Fruit fly (Drosophila melanogaster) whole organism, embryonic: ENCODE data around the gene AlaRS-m.

Experiments used
- CG10274 ChIP-seq: fragments of 200-800 bp; sonication (Bioruptor generic); optimal IDR thresholded peaks from 3 replicates; lab custom pipeline; 2017; ENCODE audit warnings: missing biosample characterization, mild to moderate bottlenecking, missing genetic modification characterization
- CG10366 ChIP-seq: fragments of 200-800 bp; sonication (Bioruptor generic); IDR thresholded peaks from 2 replicates; pipeline ENCODE4 v1.3.6; 2022; ENCODE audit warnings: missing biosample characterization, missing genetic modification characterization
- CG11398 ChIP-seq: fragments of 200-800 bp; sonication (Bioruptor generic); optimal IDR thresholded peaks from 2 replicates; lab custom pipeline; 2016; ENCODE audit warnings: missing biosample characterization, missing genetic modification characterization
- CG11696 ChIP-seq: fragments of 200-800 bp; sonication (Bioruptor generic); IDR thresholded peaks from 2 replicates; pipeline ENCODE4 v1.3.6; 2022; ENCODE audit warnings: missing biosample characterization, missing genetic modification characterization
- CG13296 ChIP-seq: fragments of 200-800 bp; sonication (Bioruptor generic); optimal IDR thresholded peaks from 3 replicates; lab custom pipeline; 2018; ENCODE audit warnings: missing biosample characterization, mild to moderate bottlenecking, missing genetic modification characterization
- CG13624 ChIP-seq: fragments of 200-800 bp; sonication (Bioruptor generic); optimal IDR thresholded peaks from 2 replicates; lab custom pipeline; 2016; ENCODE audit warnings: missing biosample characterization, missing genetic modification characterization
- CG14441 ChIP-seq: fragments of 200-800 bp; sonication (Bioruptor generic); IDR thresholded peaks from 2 replicates; pipeline ENCODE4 v1.3.6; 2022; ENCODE audit warnings: missing biosample characterization, missing genetic modification characterization
- CG15073 ChIP-seq: fragments of 200-800 bp; sonication (Bioruptor generic); optimal IDR thresholded peaks from 2 replicates; lab custom pipeline; 2016; ENCODE audit warnings: missing biosample characterization, missing genetic modification characterization
- CG17568 ChIP-seq: fragments of 200-800 bp; sonication (Bioruptor generic); optimal IDR thresholded peaks from 2 replicates; lab custom pipeline; 2018; ENCODE audit warnings: missing biosample characterization, mild to moderate bottlenecking, missing genetic modification characterization, moderate library complexity
- CG18011 ChIP-seq: fragments of 200-800 bp; sonication (Bioruptor generic); optimal IDR thresholded peaks from 2 replicates; lab custom pipeline; 2017; ENCODE audit warnings: missing biosample characterization, missing genetic modification characterization, mild to moderate bottlenecking, moderate library complexity, missing genotype
- CG2120 ChIP-seq: fragments of 200-800 bp; sonication (Bioruptor generic); optimal IDR thresholded peaks from 3 replicates; lab custom pipeline; 2016; ENCODE audit warnings: missing biosample characterization, missing genetic modification characterization
- CG2202 ChIP-seq: fragments of 200-800 bp; sonication (Bioruptor generic); optimal IDR thresholded peaks from 2 replicates; lab custom pipeline; 2018; ENCODE audit warnings: missing biosample characterization, mild to moderate bottlenecking, missing genetic modification characterization
- CG3065 ChIP-seq: fragments of 200-800 bp; sonication (Bioruptor generic); optimal IDR thresholded peaks from 2 replicates; lab custom pipeline; 2016; ENCODE audit warnings: missing biosample characterization, missing genetic modification characterization
- CG32767 ChIP-seq: fragments of 200-800 bp; sonication (Bioruptor generic); IDR thresholded peaks from 2 replicates; pipeline ENCODE4 v1.3.6; 2022; ENCODE audit warnings: missing biosample characterization, missing genetic modification characterization
- CG7786 ChIP-seq: fragments of 200-800 bp; sonication (Bioruptor generic); optimal IDR thresholded peaks from 2 replicates; lab custom pipeline; 2016; ENCODE audit warnings: missing biosample characterization, missing genetic modification characterization
- CG8290 ChIP-seq, 3 experiments: fragments of 200-800 bp; sonication (Bioruptor generic); optimal IDR thresholded peaks; 2 replicates each; lab custom pipeline; 2016 to 2019; ENCODE audit warnings: missing biosample characterization in 3 of 3, missing genetic modification characterization in 3 of 3, mild to moderate bottlenecking in 2 of 3, moderate library complexity in 1 of 3
- CoRest ChIP-seq: fragments of 200-800 bp; sonication (Bioruptor generic); optimal IDR thresholded peaks from 3 replicates; lab custom pipeline; 2018; ENCODE audit warnings: missing biosample characterization, mild to moderate bottlenecking, missing genetic modification characterization, moderate library complexity
- Dek ChIP-seq: fragments of 200-800 bp; sonication (Bioruptor generic); optimal IDR thresholded peaks from 3 replicates; lab custom pipeline; 2019; ENCODE audit warnings: missing biosample characterization, mild to moderate bottlenecking, missing genetic modification characterization, moderate library complexity
- Dll ChIP-seq: fragments of 200-800 bp; sonication (Bioruptor generic); IDR thresholded peaks from 4 replicates; pipeline ENCODE4 v1.3.6; 2022; ENCODE audit warnings: missing biosample characterization, missing genetic modification characterization; ENCODE audit not compliant: partially characterized antibody
- Dref ChIP-seq: fragments of 200-800 bp; sonication (Bioruptor generic); IDR thresholded peaks from 2 replicates; pipeline ENCODE4 v1.3.6; 2022; ENCODE audit warnings: missing biosample characterization, missing genetic modification characterization
- E2f2 ChIP-seq: fragments of 200-800 bp; sonication (Bioruptor generic); IDR thresholded peaks from 2 replicates; pipeline ENCODE4 v1.3.6; 2022; ENCODE audit warnings: missing biosample characterization, missing genetic modification characterization
- Gug ChIP-seq: fragments of 200-800 bp; sonication (Bioruptor generic); IDR thresholded peaks from 4 replicates; pipeline ENCODE4 v1.3.6; 2022; ENCODE audit warnings: missing biosample characterization, missing genetic modification characterization
- H15 ChIP-seq: fragments of 200-800 bp; sonication (Bioruptor generic); IDR thresholded peaks from 3 replicates; pipeline ENCODE4 v1.3.6; 2022; ENCODE audit warnings: missing biosample characterization, missing genetic modification characterization
- NFAT ChIP-seq: fragments of 200-800 bp; sonication (Bioruptor generic); IDR thresholded peaks from 2 replicates; pipeline ENCODE4 v1.3.6; 2022; ENCODE audit warnings: missing biosample characterization, missing genetic modification characterization
- NK7.1 ChIP-seq: fragments of 200-800 bp; sonication (Bioruptor generic); optimal IDR thresholded peaks from 3 replicates; lab custom pipeline; 2016; ENCODE audit warnings: missing biosample characterization, missing genetic modification characterization
- Scr ChIP-seq: fragments of 200-800 bp; sonication (Bioruptor generic); IDR thresholded peaks from 2 replicates; pipeline ENCODE4 v1.3.6; 2022; ENCODE audit warnings: missing biosample characterization, missing genetic modification characterization; ENCODE audit not compliant: partially characterized antibody
- Sry-β ChIP-seq: fragments of 200-800 bp; sonication (Bioruptor generic); optimal IDR thresholded peaks from 2 replicates; lab custom pipeline; 2018; ENCODE audit warnings: missing biosample characterization, mild to moderate bottlenecking, missing genetic modification characterization, moderate library complexity
- Stat92E ChIP-seq, 3 experiments: fragments of >200 bp in 2 of 3; fragments of 200-800 bp in 1 of 3; sonication (Bioruptor generic) in 1 of 3; optimal IDR thresholded peaks; 2 replicates each; lab custom pipeline; 2017 to 2019; ENCODE audit warnings: missing biosample characterization in 3 of 3, missing genetic modification characterization in 3 of 3, mild to moderate bottlenecking in 1 of 3, moderate library complexity in 1 of 3
- TFAM ChIP-seq: fragments of 200-800 bp; sonication (Bioruptor generic); optimal IDR thresholded peaks from 2 replicates; lab custom pipeline; 2017; ENCODE audit warnings: missing biosample characterization, missing genetic modification characterization, inconsistent platforms
- Usf ChIP-seq: fragments of 200-800 bp; sonication (Bioruptor generic); optimal IDR thresholded peaks from 2 replicates; lab custom pipeline; 2017; ENCODE audit warnings: missing genotype, missing biosample characterization, missing genetic modification characterization
- cwo ChIP-seq: fragments of 200-800 bp; sonication (Bioruptor generic); optimal IDR thresholded peaks from 3 replicates; lab custom pipeline; 2017; ENCODE audit warnings: missing biosample characterization, missing genetic modification characterization, mild to moderate bottlenecking, moderate library complexity, missing genetic modification reagents
- ems ChIP-seq: fragments of 200-800 bp; sonication (Bioruptor generic); optimal IDR thresholded peaks from 3 replicates; lab custom pipeline; 2016; ENCODE audit warnings: missing biosample characterization, missing genetic modification characterization
- ewg ChIP-seq: fragments of 200-800 bp; sonication (Bioruptor generic); optimal IDR thresholded peaks from 3 replicates; lab custom pipeline; 2017; ENCODE audit warnings: mild to moderate bottlenecking, missing biosample characterization, missing genetic modification reagents, missing genetic modification characterization
- fd3F ChIP-seq: fragments of 200-800 bp; sonication (Bioruptor generic); optimal IDR thresholded peaks from 2 replicates; lab custom pipeline; 2018; ENCODE audit warnings: missing biosample characterization, mild to moderate bottlenecking, missing genetic modification characterization, moderate library complexity
- her ChIP-seq: fragments of 200-800 bp; sonication (Bioruptor generic); optimal IDR thresholded peaks from 2 replicates; lab custom pipeline; 2016; ENCODE audit warnings: missing biosample characterization, missing genetic modification characterization
- ind ChIP-seq: fragments of 200-800 bp; sonication (Bioruptor generic); optimal IDR thresholded peaks from 3 replicates; lab custom pipeline; 2016; ENCODE audit warnings: missing biosample characterization, missing genetic modification characterization
- knrl ChIP-seq: fragments of 200-800 bp; sonication (Bioruptor generic); IDR thresholded peaks from 3 replicates; pipeline ENCODE4 v1.3.6; 2022; ENCODE audit warnings: missing biosample characterization, missing genetic modification characterization; ENCODE audit not compliant: partially characterized antibody
- maf-S ChIP-seq: fragments of 200-800 bp; sonication (Bioruptor generic); optimal IDR thresholded peaks from 2 replicates; lab custom pipeline; 2016; ENCODE audit warnings: missing biosample characterization, missing genetic modification characterization
- nerfin-1 ChIP-seq: fragments of 200-800 bp; sonication (Bioruptor generic); optimal IDR thresholded peaks from 3 replicates; lab custom pipeline; 2019; ENCODE audit warnings: missing biosample characterization, mild to moderate bottlenecking, missing genetic modification characterization, moderate library complexity
- onecut ChIP-seq: fragments of 200-800 bp; sonication (Bioruptor generic); IDR thresholded peaks from 2 replicates; pipeline ENCODE4 v1.3.6; 2022; ENCODE audit warnings: missing biosample characterization, missing genetic modification characterization
- phol ChIP-seq: fragments of 200-800 bp; sonication (Bioruptor generic); optimal IDR thresholded peaks from 3 replicates; lab custom pipeline; 2018; ENCODE audit warnings: missing biosample characterization, mild to moderate bottlenecking, missing genetic modification characterization, moderate library complexity
- pnt ChIP-seq: fragments of 200-800 bp; sonication (Bioruptor generic); optimal IDR thresholded peaks from 3 replicates; lab custom pipeline; 2016; ENCODE audit warnings: missing biosample characterization, missing genetic modification characterization
- ro ChIP-seq: fragments of 200-800 bp; sonication (Bioruptor generic); IDR thresholded peaks from 2 replicates; pipeline ENCODE4 v1.3.6; 2022; ENCODE audit warnings: missing biosample characterization, missing genetic modification characterization
- salm ChIP-seq: fragments of 200-800 bp; sonication (Bioruptor generic); optimal IDR thresholded peaks from 2 replicates; lab custom pipeline; 2018; ENCODE audit warnings: missing biosample characterization, mild to moderate bottlenecking, missing genetic modification characterization
- sc ChIP-seq, 3 experiments: fragments of >200 bp in 2 of 3; fragments of 200-800 bp in 1 of 3; sonication (Bioruptor generic) in 1 of 3; optimal IDR thresholded peaks; 2 replicates in 2 of 3; 3 replicates in 1 of 3; lab custom pipeline; 2017; ENCODE audit warnings: mild to moderate bottlenecking in 1 of 3, missing biosample characterization in 1 of 3, missing genetic modification characterization in 1 of 3, missing genetic modification reagents in 1 of 3
- sd ChIP-seq: fragments of 200-800 bp; sonication (Bioruptor generic); optimal IDR thresholded peaks from 3 replicates; lab custom pipeline; 2018; ENCODE audit warnings: missing biosample characterization, mild to moderate bottlenecking, missing genetic modification characterization, moderate library complexity
- unpg ChIP-seq: fragments of 200-800 bp; sonication (Bioruptor generic); optimal IDR thresholded peaks from 3 replicates; lab custom pipeline; 2018; ENCODE audit warnings: missing biosample characterization, mild to moderate bottlenecking, missing genetic modification characterization, moderate library complexity

The AlaRS-m gene

dm6 chr3L:5186807-5187571 lies 41.1 kb downstream of the AlaRS-m start (continued):
- peak; percentile 45 for TF ChIP-seq CG15073 (GFP tag; lab: Kevin White, UChicago)
- peak; percentile 85 for TF ChIP-seq Usf (GFP tag; lab: Kevin White, UChicago)
- TF ChIP-seq phol (tag; lab: Kevin White, UChicago), result peak; percentile 92
- peak in 1 of 3 experiments; percentile 55 for TF ChIP-seq Stat92E (GFP tag; optimal IDR thresholded peaks at IDR 0.05; lab: Kevin White, UChicago)
- TF ChIP-seq CG32767 (GFP tag; lab: Robert Waterston, UW), result peak; percentile 84
- peak; percentile 79 for TF ChIP-seq CG3065
- peak; percentile 78 for TF ChIP-seq maf-S
- TF ChIP-seq salm, result peak; percentile 83
- TF ChIP-seq CG11696 (GFP tag; lab: Robert Waterston, UW), result peak; percentile 99
- TF ChIP-seq CG10366 (GFP tag; lab: Robert Waterston, UW), result peak; percentile 86
- TF ChIP-seq CG17568 (GFP tag; lab: Kevin White, UChicago), result peak; percentile 75
- TF ChIP-seq CG2120 (GFP tag; lab: Kevin White, UChicago), result peak; percentile 88
- no peak for TF ChIP-seq Scr (GFP tag; lab: Robert Waterston, UW)
- TF ChIP-seq CG7786 (GFP tag; lab: Kevin White, UChicago), result peak; percentile 90
- TF ChIP-seq CoRest (tag; lab: Kevin White, UChicago), result peak; percentile 87
- TF ChIP-seq Gug, result peak; percentile 86
- TF ChIP-seq CG11398 (GFP tag; lab: Kevin White, UChicago), result peak; percentile 83
- TF ChIP-seq CG14441 (GFP tag; lab: Robert Waterston, UW), result peak; percentile 87
- peak; percentile 61; the same call in 1 of the 2 replicates for TF ChIP-seq ro
- no peak for TF ChIP-seq Dref (GFP tag; lab: Robert Waterston, UW)
- TF ChIP-seq fd3F (GFP tag; lab: Kevin White, UChicago), result peak; percentile 68
- TF ChIP-seq Sry-β (GFP tag; lab: Kevin White, UChicago), result peak; percentile 10
- peak; percentile 83 for TF ChIP-seq CG8290 (GFP tag; optimal IDR thresholded peaks at IDR 0.05; lab: Kevin White, UChicago)
- TF ChIP-seq CG8290 (tag; optimal IDR thresholded peaks at IDR 0.05; lab: Kevin White, UChicago), result peak in 1 of 2 experiments; percentile 98
- peak; percentile 84 for TF ChIP-seq Dek (tag; lab: Kevin White, UChicago)
- peak; percentile 81 for TF ChIP-seq CG13624 (GFP tag; lab: Kevin White, UChicago)
- peak; percentile 67 for TF ChIP-seq NK7.1 (GFP tag; lab: Kevin White, UChicago)
- peak; percentile 68 for TF ChIP-seq TFAM
- no peak for TF ChIP-seq knrl (GFP tag; lab: Robert Waterston, UW)
- TF ChIP-seq Dll (GFP tag; lab: Robert Waterston, UW), result no peak
- peak; percentile 71 for TF ChIP-seq CG13296 (GFP tag; lab: Kevin White, UChicago)
- peak; percentile 67 for TF ChIP-seq NFAT (GFP tag; lab: Robert Waterston, UW)
- peak; percentile 88 for TF ChIP-seq ind
- peak; percentile 84 for TF ChIP-seq nerfin-1 (tag; lab: Kevin White, UChicago)
- no peak for TF ChIP-seq sc (optimal IDR thresholded peaks at IDR 0.05; lab: Kevin White, UChicago)
- peak; percentile 82 for TF ChIP-seq sc (GFP tag; optimal IDR thresholded peaks at IDR 0.05; lab: Kevin White, UChicago)
- TF ChIP-seq E2f2, result peak; percentile 55; the same call in 1 of the 2 replicates
- peak; percentile 67 for TF ChIP-seq CG18011 (GFP tag; lab: Kevin White, UChicago)
- peak; percentile 74 for TF ChIP-seq sd (tag; lab: Kevin White, UChicago)
- peak; percentile 86 for TF ChIP-seq ems (GFP tag; lab: Kevin White, UChicago)
- TF ChIP-seq unpg (GFP tag; lab: Kevin White, UChicago), result peak; percentile 96
- TF ChIP-seq CG10274 (GFP tag; lab: Kevin White, UChicago), result peak; percentile 70
- peak; percentile 81; the same call in 2 of the 3 replicates for TF ChIP-seq H15
- peak; percentile 80 for TF ChIP-seq ewg (GFP tag; lab: Kevin White, UChicago)
- peak; percentile 87 for TF ChIP-seq pnt (GFP tag; lab: Kevin White, UChicago)
- peak; percentile 87 for TF ChIP-seq onecut (GFP tag; lab: Robert Waterston, UW)
- TF ChIP-seq her (GFP tag; lab: Kevin White, UChicago), result peak; percentile 78
- TF ChIP-seq CG2202 (tag; lab: Kevin White, UChicago), result peak; percentile 86
- TF ChIP-seq cwo, result peak; percentile 85
